Worm (Caenorhabditis elegans): ENCODE measurements around the gene F09C12.8.
A peak's percentile ranks its signal among the peaks of the same experiment; 100 is the strongest.

F09C12.8 gene

DNA sequence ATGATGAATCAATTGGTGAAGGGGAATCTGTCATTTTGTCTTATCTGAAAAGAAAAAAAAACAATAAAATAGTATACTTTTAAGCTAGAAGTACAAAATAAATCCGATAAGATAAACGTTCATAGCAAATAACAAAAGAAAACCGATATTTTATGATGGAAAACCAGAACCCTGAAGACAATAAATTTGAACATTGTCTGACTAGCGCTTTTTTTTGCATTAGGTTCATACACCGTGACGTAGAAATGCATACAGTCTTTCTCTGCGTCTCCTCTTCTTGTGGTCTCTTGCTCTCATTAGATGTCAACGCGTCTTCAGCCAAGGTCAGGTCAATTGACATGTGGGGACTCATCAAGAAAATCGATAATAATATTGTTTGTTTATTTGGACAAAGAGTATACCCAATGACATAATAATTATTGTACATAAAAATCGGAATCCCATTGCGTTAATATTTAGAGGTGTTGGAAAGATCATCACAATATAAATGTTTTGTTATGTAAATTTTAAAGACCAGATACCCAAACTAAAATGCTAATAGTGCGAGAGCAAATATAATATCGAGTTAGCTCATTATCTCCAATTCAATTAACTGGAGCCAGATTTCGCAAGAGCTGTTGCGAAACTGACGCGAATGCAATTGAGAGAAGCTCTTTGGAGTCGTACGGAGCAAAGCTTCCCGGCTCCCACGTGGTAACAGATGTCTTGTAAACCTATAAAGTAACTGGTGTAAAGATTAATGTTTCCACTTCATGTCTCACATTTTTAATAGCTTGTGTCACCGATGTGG, 30.9 kb upstream of the F09C12.8 start, which contains the start of gene dsh-2 (continued):
- peak; percentile 43 for TF ChIP-seq sma-3 (GFP tag; optimal IDR thresholded peaks at IDR 0.05)
- TF ChIP-seq nhr-129 (tag; optimal IDR thresholded peaks at IDR 0.05): peak; percentile 47
- no peak for TF ChIP-seq blmp-1 (tag; optimal IDR thresholded peaks at IDR 0.05; ENCODE audit: insufficient read depth)
- no peak for TF ChIP-seq zag-1 (tag; optimal IDR thresholded peaks at IDR 0.05)
- TF ChIP-seq dmd-4 (tag; optimal IDR thresholded peaks at IDR 0.05): no peak
- TF ChIP-seq unc-55 (GFP tag; optimal IDR thresholded peaks at IDR 0.05): peak; percentile 49
- peak; percentile 42 for TF ChIP-seq fos-1 (tag; optimal IDR thresholded peaks at IDR 0.05)
- no peak for TF ChIP-seq lin-11 (tag; optimal IDR thresholded peaks at IDR 0.05)
- peak; percentile 18 for TF ChIP-seq F13H6.1 (tag; optimal IDR thresholded peaks at IDR 0.05)
- no peak for TF ChIP-seq unc-62 (GFP tag; optimal IDR thresholded peaks at IDR 0.05)
- TF ChIP-seq nhr-12 (tag; optimal IDR thresholded peaks at IDR 0.05): no peak
- TF ChIP-seq peb-1 (tag; optimal IDR thresholded peaks at IDR 0.05): no peak
- TF ChIP-seq aly-2 (tag; optimal IDR thresholded peaks at IDR 0.05): no peak
- peak; percentile 85 for TF ChIP-seq nhr-25 (tag; optimal IDR thresholded peaks at IDR 0.05)
- no peak for TF ChIP-seq mdl-1 (tag; optimal IDR thresholded peaks at IDR 0.05)
- no peak for TF ChIP-seq nhr-11 (tag; optimal IDR thresholded peaks at IDR 0.05)

DNA sequence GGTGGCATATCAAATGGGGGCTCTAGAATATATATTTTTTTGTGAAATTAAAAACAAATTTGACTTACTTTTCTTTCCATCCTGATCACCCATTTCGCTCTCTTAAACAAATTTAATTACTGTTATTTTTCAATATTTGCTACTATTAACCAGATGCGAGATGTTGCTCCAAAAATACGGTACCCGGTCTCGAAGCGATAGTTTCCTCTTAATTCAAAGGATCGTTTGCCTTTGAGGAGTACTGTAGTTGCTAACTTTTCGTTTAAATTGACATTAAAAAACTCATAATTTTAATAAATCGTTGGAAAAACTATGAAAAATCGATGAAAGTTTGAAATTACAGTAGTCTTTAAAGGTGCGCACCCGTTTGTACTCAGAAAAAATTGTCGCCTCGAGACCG, 28.8 kb upstream of the F09C12.8 start, which contains the start of gene C04G6.4:
TSS of gene C04G6.4 (minus strand) at position 101 of the 400 bp plus-strand sequence.
- TF ChIP-seq dmd-4 (tag; optimal IDR thresholded peaks at IDR 0.05) (no peak), unc-39 (tag; optimal IDR thresholded peaks at IDR 0.05) (no peak), zag-1 (tag; optimal IDR thresholded peaks at IDR 0.05) (no peak), lin-39 (tag; optimal IDR thresholded peaks at IDR 0.05) (no peak), nhr-129 (tag; optimal IDR thresholded peaks at IDR 0.05) (no peak), nhr-21 (tag; optimal IDR thresholded peaks at IDR 0.05) (no peak), nhr-10 (tag; optimal IDR thresholded peaks at IDR 0.05) (no peak), snpc-4 (tag; optimal IDR thresholded peaks at IDR 0.05) (no peak), nhr-6 (tag; optimal IDR thresholded peaks at IDR 0.05) (no peak), aly-2 (tag; optimal IDR thresholded peaks at IDR 0.05) (no peak), R02D3.7 (tag; optimal IDR thresholded peaks at IDR 0.05) (no peak), lin-11 (tag; optimal IDR thresholded peaks at IDR 0.05) (no peak), lin-13 (GFP tag; optimal IDR thresholded peaks at IDR 0.05) (no peak), sma-3 (GFP tag; optimal IDR thresholded peaks at IDR 0.05) (no peak), nhr-237 (tag; optimal IDR thresholded peaks at IDR 0.05) (no peak), alr-1 (tag; optimal IDR thresholded peaks at IDR 0.05) (no peak), Y55F3AM.14 (GFP tag; optimal IDR thresholded peaks at IDR 0.05) (no peak), elt-1 (tag; optimal IDR thresholded peaks at IDR 0.05) (no peak), unc-62 (GFP tag; optimal IDR thresholded peaks at IDR 0.05) (no peak)

DNA sequence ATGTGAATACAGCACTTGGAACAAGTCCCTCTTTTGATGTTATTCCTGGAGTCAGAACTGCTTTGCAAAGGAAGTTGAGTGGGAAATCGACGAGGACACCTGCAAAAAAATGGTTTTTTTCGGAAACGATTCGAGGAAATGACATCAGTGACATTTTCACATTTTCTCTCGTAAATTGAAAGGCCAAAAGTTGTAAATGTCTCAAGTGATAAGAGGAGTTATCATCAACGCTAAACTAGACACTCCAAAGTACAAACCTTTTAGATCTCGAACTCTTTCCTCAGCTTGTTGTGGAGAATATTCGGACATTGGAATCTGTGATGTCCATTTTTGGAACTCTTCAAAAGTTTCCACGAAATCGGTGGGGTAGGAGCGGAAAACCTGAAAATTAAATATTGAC, 28.0 kb upstream of the F09C12.8 start:
- TF ChIP-seq fos-1 (tag; optimal IDR thresholded peaks at IDR 0.05) (peak; percentile 31), ceh-82 (tag; optimal IDR thresholded peaks at IDR 0.05) (no peak)

ce11 chrII:5085450-5085849, 26.7 kb upstream of the F09C12.8 start, which contains the start of gene txt-9:
txt-9 (plus strand) TSS chrII:5085785.
- TF ChIP-seq mab-5 (tag; optimal IDR thresholded peaks at IDR 0.05) (no peak), fos-1 (tag; optimal IDR thresholded peaks at IDR 0.05) (peak; percentile 45)

DNA sequence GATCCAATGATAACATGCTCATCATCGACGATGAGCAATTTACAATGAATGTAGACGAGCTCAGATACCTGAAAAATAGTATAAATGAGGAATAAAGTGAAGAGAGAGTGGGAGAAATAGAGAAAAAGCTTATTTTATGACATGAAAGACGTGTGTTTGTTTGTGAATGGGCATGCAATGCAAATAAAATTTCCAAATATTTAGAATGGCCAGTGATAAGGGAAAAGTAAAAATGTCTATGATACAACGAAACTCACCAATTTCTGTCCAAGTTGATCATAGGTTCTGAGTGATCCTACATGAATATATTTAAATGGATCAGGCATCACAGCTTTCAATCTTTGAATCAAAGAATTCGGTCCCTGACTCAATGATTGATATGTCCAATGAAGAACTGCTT, 26.0 kb upstream of the F09C12.8 start:
- TF ChIP-seq crh-2 (tag; optimal IDR thresholded peaks at IDR 0.05) (no peak), alr-1 (tag; optimal IDR thresholded peaks at IDR 0.05) (no peak), fos-1 (tag; optimal IDR thresholded peaks at IDR 0.05) (peak; percentile 46)

ce11 chrII:5091640-5092243, 20.4 kb upstream of the F09C12.8 start, which contains the start of gene pld-1:
pld-1 (minus strand) TSS chrII:5091690.
- TF ChIP-seq zag-1 (tag; optimal IDR thresholded peaks at IDR 0.05) (no peak), mab-5 (tag; optimal IDR thresholded peaks at IDR 0.05) (no peak), mbf-1 (tag; optimal IDR thresholded peaks at IDR 0.05) (no peak), nhr-237 (tag; optimal IDR thresholded peaks at IDR 0.05) (no peak), ceh-82 (tag; optimal IDR thresholded peaks at IDR 0.05) (no peak), ztf-4 (tag; optimal IDR thresholded peaks at IDR 0.05) (no peak), sem-4 (tag; optimal IDR thresholded peaks at IDR 0.05) (no peak), peb-1 (tag; optimal IDR thresholded peaks at IDR 0.05) (no peak), alr-1 (tag; optimal IDR thresholded peaks at IDR 0.05) (no peak), crh-2 (tag; optimal IDR thresholded peaks at IDR 0.05) (no peak), elt-3 (tag; optimal IDR thresholded peaks at IDR 0.05) (no peak), nhr-12 (tag; optimal IDR thresholded peaks at IDR 0.05) (no peak), C34F6.9 (tag; optimal IDR thresholded peaks at IDR 0.05) (no peak), F13H6.1 (tag; optimal IDR thresholded peaks at IDR 0.05) (no peak), nhr-21 (tag; optimal IDR thresholded peaks at IDR 0.05) (no peak), lin-13 (GFP tag; optimal IDR thresholded peaks at IDR 0.05) (no peak)
